Fruit fly (Drosophila melanogaster): ENCODE results near the gene CG17271.

dm6 chr3R:20818689-20819088, 3.0 kb downstream of the CG17271 start, which contains the start of gene CG17270:
- TF ChIP-seq h (optimal IDR thresholded peaks at IDR 0.05) (no peak), psq (optimal IDR thresholded peaks at IDR 0.05) (no peak), Myc (optimal IDR thresholded peaks at IDR 0.05) (no peak)
